Worm (Caenorhabditis elegans) whole organism, young adult: ENCODE measurements around the gene C31H2.4.

Experiments used
- F22D6.2 ChIP-seq: sonication (generic microtip); optimal IDR thresholded peaks from 2 replicates; lab custom pipeline; 2016; ENCODE audit warnings: mild to moderate bottlenecking, missing genetic modification characterization, missing compliant biosample characterization
- F49E8.2 ChIP-seq: sonication (generic microtip); optimal IDR thresholded peaks from 3 replicates; lab custom pipeline; 2017; ENCODE audit warnings: missing genetic modification characterization, mild to moderate bottlenecking, missing compliant biosample characterization, antibody characterized with exemption, moderate library complexity; ENCODE audit not compliant: insufficient read depth
- Y53F4B.3 ChIP-seq: fragments of 200-800 bp; sonication (Bioruptor generic); IDR thresholded peaks from 2 replicates; pipeline ENCODE4 v1.3.6; 2022; ENCODE audit warnings: missing genetic modification reagents, missing genetic modification characterization, missing compliant biosample characterization
- Y79H2A.3 ChIP-seq: fragments of 200-800 bp; sonication (Bioruptor generic); conservative IDR thresholded peaks from 2 replicates; pipeline ENCODE4 v1.3.6; 2022; ENCODE audit warnings: missing genetic modification reagents, missing genetic modification characterization, missing compliant biosample characterization
- ama-1 ChIP-seq, 3 experiments: fragments of 150-350 bp in 1 of 3; sonication (generic microtip) in 2 of 3; optimal IDR thresholded peaks; 2 replicates each; lab custom pipeline; 2014 to 2018; ENCODE audit warnings: missing biosample characterization in 2 of 3, missing genetic modification characterization in 2 of 3, missing genetic modification reagents in 2 of 3
- athp-1 ChIP-seq: sonication (generic microtip); optimal IDR thresholded peaks from 2 replicates; lab custom pipeline; 2017; ENCODE audit warnings: mild to moderate bottlenecking, missing genetic modification characterization, missing compliant biosample characterization
- efl-1 ChIP-seq: fragments of 150-350 bp; optimal IDR thresholded peaks from 2 replicates; lab custom pipeline; 2014; ENCODE audit warnings: missing biosample characterization, missing genetic modification reagents, missing genetic modification characterization
- madf-3 ChIP-seq: fragments of 200-800 bp; sonication (Bioruptor generic); IDR thresholded peaks from 2 replicates; pipeline ENCODE4 v1.3.6; 2022; ENCODE audit warnings: missing genetic modification reagents, missing genetic modification characterization, missing compliant biosample characterization
- mxl-1 ChIP-seq: sonication (generic microtip); optimal IDR thresholded peaks from 2 replicates; lab custom pipeline; 2016; ENCODE audit warnings: missing genetic modification characterization, missing compliant biosample characterization
- nfya-1 ChIP-seq: sonication (generic microtip); optimal IDR thresholded peaks from 2 replicates; lab custom pipeline; 2017; ENCODE audit warnings: antibody characterized with exemption, missing compliant biosample characterization, missing genetic modification characterization, borderline replicate concordance; ENCODE audit not compliant: insufficient read depth
- rpc-1 ChIP-seq, 2 experiments: fragments of 150-350 bp in 1 of 2; sonication (generic microtip) in 1 of 2; optimal IDR thresholded peaks; 2 replicates each; lab custom pipeline; 2014 to 2018; ENCODE audit warnings: missing biosample characterization in 1 of 2, missing genetic modification characterization in 1 of 2, missing genetic modification reagents in 1 of 2, missing genotype in 1 of 2
- snpc-3.4 ChIP-seq: sonication (generic microtip); optimal IDR thresholded peaks from 2 replicates; lab custom pipeline; 2017; ENCODE audit warnings: missing genetic modification characterization, mild to moderate bottlenecking, missing compliant biosample characterization, antibody characterized with exemption, moderate library complexity, missing genotype, missing genetic modification reagents
- snpc-4 ChIP-seq, 5 experiments: fragments of 150-350 bp in 1 of 5; sonication (generic microtip) in 4 of 5; optimal IDR thresholded peaks; 2 replicates each; lab custom pipeline; 2014 to 2018; ENCODE audit warnings: missing genetic modification characterization in 5 of 5, missing biosample characterization in 3 of 5, antibody characterized with exemption in 2 of 5, mild to moderate bottlenecking in 2 of 5, missing compliant biosample characterization in 2 of 5, missing genotype in 2 of 5, moderate library complexity in 2 of 5, missing genetic modification reagents in 1 of 5
- ztf-3 ChIP-seq: fragments of 200-800 bp; sonication (Bioruptor generic); optimal IDR thresholded peaks from 2 replicates; lab custom pipeline; 2018; ENCODE audit warnings: mild to moderate bottlenecking, missing genetic modification characterization, missing compliant biosample characterization

DNA sequence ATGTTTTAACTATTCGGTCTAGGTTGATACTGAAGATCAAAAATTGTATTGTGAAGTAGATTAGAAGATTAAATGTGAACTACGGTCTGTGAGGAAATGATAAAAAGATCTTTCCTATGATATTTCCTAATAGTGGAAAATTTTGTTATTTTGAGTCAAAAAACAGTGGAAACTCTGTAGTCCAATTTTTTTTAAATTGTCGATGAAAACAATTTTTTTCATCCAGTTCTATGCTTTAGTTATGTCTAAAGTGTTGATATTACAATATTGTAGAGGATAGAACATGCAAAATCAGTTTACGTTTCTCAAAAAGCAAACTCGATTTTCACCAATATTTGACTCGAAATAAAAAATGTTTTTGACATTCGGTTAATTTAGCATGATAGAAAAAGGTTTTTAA is 39.8 kb downstream of the C31H2.4 start:
- no peak for TF ChIP-seq efl-1 (GFP tag; lab: Kevin White, UChicago)
- no peak for TF ChIP-seq F49E8.2 (tag; lab: Kevin White, UChicago)
- no peak for TF ChIP-seq athp-1 (tag; lab: Kevin White, UChicago)
- no peak for TF ChIP-seq Y53F4B.3 (GFP tag; lab: Robert Waterston, UW)
- TF ChIP-seq snpc-3.4 (tag; lab: Kevin White, UChicago) = no peak
- TF ChIP-seq nfya-1 (tag; lab: Kevin White, UChicago) = no peak
- TF ChIP-seq Y79H2A.3 = no peak
- no peak for TF ChIP-seq ama-1 (optimal IDR thresholded peaks at IDR 0.05; lab: Kevin White, UChicago)
- TF ChIP-seq ama-1 (GFP tag; optimal IDR thresholded peaks at IDR 0.05; lab: Kevin White, UChicago) = no peak
- no peak for TF ChIP-seq madf-3 (GFP tag; lab: Robert Waterston, UW)
- no peak for TF ChIP-seq ztf-3 (GFP tag; lab: Kevin White, UChicago)
- no peak for TF ChIP-seq F22D6.2 (tag; lab: Kevin White, UChicago)
- no peak for TF ChIP-seq mxl-1
- no peak for TF ChIP-seq rpc-1 (optimal IDR thresholded peaks at IDR 0.05; lab: Kevin White, UChicago)
- no peak for TF ChIP-seq rpc-1 (tag; optimal IDR thresholded peaks at IDR 0.05; lab: Kevin White, UChicago)
- no peak for TF ChIP-seq snpc-4 (GFP tag; optimal IDR thresholded peaks at IDR 0.05; lab: Kevin White, UChicago)
- TF ChIP-seq snpc-4 (tag; optimal IDR thresholded peaks at IDR 0.05; lab: Kevin White, UChicago) = no peak
